Fruit fly (Drosophila melanogaster): ENCODE measurements around the gene RpL28.

Gene RpL28

dm6 chr3L:3239785-3240596 lies 17.2 kb upstream of the RpL28 start (continued):
- peak; percentile 75 for TF ChIP-seq pdm3 (GFP tag; optimal IDR thresholded peaks at IDR 0.05)
- peak; percentile 64 for TF ChIP-seq fkh (GFP tag; optimal IDR thresholded peaks at IDR 0.05)
- peak; percentile 53 for TF ChIP-seq achi (GFP tag; optimal IDR thresholded peaks at IDR 0.05)
- TF ChIP-seq lz (GFP tag; optimal IDR thresholded peaks at IDR 0.05): peak; percentile 52
- peak; percentile 78 for TF ChIP-seq Sox102F (GFP tag; optimal IDR thresholded peaks at IDR 0.05)
- TF ChIP-seq Eip78C (GFP tag): peak; percentile 94
- peak; percentile 69 for TF ChIP-seq Eip93F (GFP tag; optimal IDR thresholded peaks at IDR 0.05)
- TF ChIP-seq Lpt (GFP tag; optimal IDR thresholded peaks at IDR 0.05): peak; percentile 31
- TF ChIP-seq net (GFP tag; optimal IDR thresholded peaks at IDR 0.05): peak; percentile 69
- peak; percentile 81 for TF ChIP-seq acj6 (GFP tag; optimal IDR thresholded peaks at IDR 0.05)
- peak; percentile 5 for TF ChIP-seq CG32006 (GFP tag; optimal IDR thresholded peaks at IDR 0.05)
- no peak for TF ChIP-seq cyc (GFP tag; optimal IDR thresholded peaks at IDR 0.05)
- no peak for TF ChIP-seq CG8319 (GFP tag; optimal IDR thresholded peaks at IDR 0.05)
- peak; percentile 56 for TF ChIP-seq Sox15 (GFP tag; optimal IDR thresholded peaks at IDR 0.05)
- TF ChIP-seq fd59A (GFP tag; optimal IDR thresholded peaks at IDR 0.05): peak; percentile 71
- peak; percentile 36 for TF ChIP-seq CG8632 (GFP tag; optimal IDR thresholded peaks at IDR 0.05)
- peak in 1 of 2 experiments; percentile 10 for TF ChIP-seq ss (GFP tag; optimal IDR thresholded peaks at IDR 0.05)
- TF ChIP-seq CG11762 (GFP tag; optimal IDR thresholded peaks at IDR 0.05; ENCODE audit: insufficient read depth): no peak
- peak; percentile 52 for TF ChIP-seq CG34406 (GFP tag; optimal IDR thresholded peaks at IDR 0.05)

- TF ChIP-seq CG11902 (GFP tag; optimal IDR thresholded peaks at IDR 0.05) (no peak), CG7368 (GFP tag; optimal IDR thresholded peaks at IDR 0.05) (no peak), Sox15 (GFP tag; optimal IDR thresholded peaks at IDR 0.05) (no peak), CG4318 (GFP tag; optimal IDR thresholded peaks at IDR 0.05) (no peak), OdsH (GFP tag; optimal IDR thresholded peaks at IDR 0.05) (no peak), dac (GFP tag; optimal IDR thresholded peaks at IDR 0.05) (no peak), CG1621 (tag; optimal IDR thresholded peaks at IDR 0.05) (no peak), svp (GFP tag) (peak; percentile 93), CG8119 (GFP tag; IDR thresholded peaks at IDR 0.05) (no peak), topi (GFP tag; optimal IDR thresholded peaks at IDR 0.05) (no peak), fd59A (GFP tag; optimal IDR thresholded peaks at IDR 0.05) (no peak), Hr39 (GFP tag; optimal IDR thresholded peaks at IDR 0.05) (no peak), CG6808 (GFP tag; optimal IDR thresholded peaks at IDR 0.05) (peak; percentile 100), CG6163 (GFP tag; IDR thresholded peaks at IDR 0.05) (no peak), Hr4 (GFP tag; optimal IDR thresholded peaks at IDR 0.05) (no peak), CG6854 (GFP tag; optimal IDR thresholded peaks at IDR 0.05) (peak; percentile 13), CG8319 (GFP tag; optimal IDR thresholded peaks at IDR 0.05) (no peak), CG3032 (tag; optimal IDR thresholded peaks at IDR 0.05) (no peak), Gug (GFP tag; IDR thresholded peaks at IDR 0.05) (0 out of 2 replicates have a peak, but pooled peaks have one; percentile 12), esn (GFP tag; optimal IDR thresholded peaks at IDR 0.05) (peak; percentile 0), Ets21C (GFP tag; optimal IDR thresholded peaks at IDR 0.05) (no peak), Eip75B (GFP tag; optimal IDR thresholded peaks at IDR 0.05) (no peak), CG6792 (GFP tag; optimal IDR thresholded peaks at IDR 0.05) (no peak), eg (GFP tag; IDR thresholded peaks at IDR 0.05) (no peak), CG15336 (GFP tag; IDR thresholded peaks at IDR 0.05) (no peak), lz (GFP tag; optimal IDR thresholded peaks at IDR 0.05) (peak; percentile 38), fkh (GFP tag; optimal IDR thresholded peaks at IDR 0.05) (peak; percentile 43), CG16779 (tag; optimal IDR thresholded peaks at IDR 0.05) (no peak), Sox102F (GFP tag; optimal IDR thresholded peaks at IDR 0.05) (no peak), pdm3 (GFP tag; optimal IDR thresholded peaks at IDR 0.05) (no peak), Sox14 (GFP tag; optimal IDR thresholded peaks at IDR 0.05) (peak; percentile 45), Ets96B (tag; optimal IDR thresholded peaks at IDR 0.05) (no peak), CG10669 (GFP tag; optimal IDR thresholded peaks at IDR 0.05) (no peak), CG31627 (GFP tag; optimal IDR thresholded peaks at IDR 0.05) (peak; percentile 35), CG10631 (GFP tag; optimal IDR thresholded peaks at IDR 0.05) (no peak), ss (GFP tag; optimal IDR thresholded peaks at IDR 0.05) (peak in 1 of 2 experiments; percentile 48), Eip78C (GFP tag) (peak; percentile 76)
Observed at dm6 chr3L:3239033-3239752, 16.4 kb upstream of the RpL28 start, which contains the start of gene CG17746. Gene CG17746, minus strand, starts transcription at chr3L:3239578.
